Worm (Caenorhabditis elegans) whole organism, L4/young adult: ENCODE results near the gene Y37H2A.10.

Experiments
- W03F9.2 ChIP-seq: fragments of 150-350 bp; optimal IDR thresholded peaks from 2 replicates; lab custom pipeline; 2014; ENCODE audit warnings: missing biosample characterization, missing genetic modification characterization
- dao-5 ChIP-seq: sonication (generic microtip); optimal IDR thresholded peaks from 2 replicates; lab custom pipeline; 2016; ENCODE audit warnings: missing genotype, missing genetic modification characterization, moderate library complexity, missing compliant biosample characterization
- him-1 ChIP-seq: sonication (generic microtip); optimal IDR thresholded peaks from 2 replicates; lab custom pipeline; 2016; ENCODE audit warnings: missing genotype, missing genetic modification reagents, missing genetic modification characterization, missing compliant biosample characterization

ce11 chrV:18161228-18161627 is 22.4 kb downstream of the Y37H2A.10 start, which contains the start of gene C14A6.13:
- TF ChIP-seq W03F9.2 (tag; lab: Kevin White, UChicago) (no peak), dao-5 (tag; lab: Kevin White, UChicago) (no peak), him-1 (tag; lab: Kevin White, UChicago) (no peak)
